Worm (Caenorhabditis elegans): ENCODE data around the gene vab-9.
A peak's percentile ranks its signal among the peaks of the same experiment; 100 is the strongest.

The vab-9 gene

ce11 chrII:8611330-8611729 lies 26.2 kb downstream of the vab-9 start:
- no peak for TF ChIP-seq jun-1 (tag; optimal IDR thresholded peaks at IDR 0.05)
- TF ChIP-seq nhr-76 (tag; optimal IDR thresholded peaks at IDR 0.05) = no peak

ce11 chrII:8610585-8610984 lies 26.9 kb downstream of the vab-9 start:
- no peak for TF ChIP-seq elt-1 (tag; optimal IDR thresholded peaks at IDR 0.05)
- no peak for TF ChIP-seq ztf-4 (tag; optimal IDR thresholded peaks at IDR 0.05)
- TF ChIP-seq nhr-67 (tag; optimal IDR thresholded peaks at IDR 0.05) = no peak
- no peak for TF ChIP-seq ceh-82 (tag; optimal IDR thresholded peaks at IDR 0.05)
- no peak for TF ChIP-seq mml-1 (tag; optimal IDR thresholded peaks at IDR 0.05)
- TF ChIP-seq egl-5 (tag; optimal IDR thresholded peaks at IDR 0.05) = no peak
- TF ChIP-seq daf-12 (tag; optimal IDR thresholded peaks at IDR 0.05) = no peak

- TF ChIP-seq ztf-4 (tag; optimal IDR thresholded peaks at IDR 0.05) = no peak
- TF ChIP-seq fkh-10 (GFP tag; optimal IDR thresholded peaks at IDR 0.05) = no peak
- no peak for TF ChIP-seq unc-62 (GFP tag; optimal IDR thresholded peaks at IDR 0.05)
- TF ChIP-seq egl-5 (tag; optimal IDR thresholded peaks at IDR 0.05) = no peak
- TF ChIP-seq mml-1 (tag; optimal IDR thresholded peaks at IDR 0.05) = no peak
- TF ChIP-seq mdl-1 (tag; optimal IDR thresholded peaks at IDR 0.05) = no peak
- TF ChIP-seq nhr-11 (tag; optimal IDR thresholded peaks at IDR 0.05) = no peak
- no peak for TF ChIP-seq nhr-76 (tag; optimal IDR thresholded peaks at IDR 0.05)
- no peak for TF ChIP-seq daf-12 (tag; optimal IDR thresholded peaks at IDR 0.05)
- no peak for TF ChIP-seq aly-2 (tag; optimal IDR thresholded peaks at IDR 0.05)
- TF ChIP-seq R02D3.7 (tag; optimal IDR thresholded peaks at IDR 0.05) = no peak
- no peak for TF ChIP-seq nhr-25 (tag; optimal IDR thresholded peaks at IDR 0.05)
- TF ChIP-seq elt-2 (tag; optimal IDR thresholded peaks at IDR 0.05) = no peak
- no peak for TF ChIP-seq nhr-67 (tag; optimal IDR thresholded peaks at IDR 0.05)
- TF ChIP-seq lsy-12 (tag; optimal IDR thresholded peaks at IDR 0.05) = no peak
- no peak for TF ChIP-seq nhr-77 (tag; optimal IDR thresholded peaks at IDR 0.05)
- TF ChIP-seq ama-1 (optimal IDR thresholded peaks at IDR 0.05) = no peak
Observed at ce11 chrII:8610085-8610484, 27.4 kb downstream of the vab-9 start, which contains the start of gene F28C6.9. Gene F28C6.9 (minus strand): TSS chrII:8610185.

ce11 chrII:8607662-8608061 lies 29.9 kb downstream of the vab-9 start, which contains the start of gene F28C6.10:
Gene F28C6.10 (plus strand): TSS chrII:8607962.
- TF ChIP-seq egl-27 (tag; optimal IDR thresholded peaks at IDR 0.05) (no peak), elt-2 (tag; optimal IDR thresholded peaks at IDR 0.05) (no peak), daf-12 (tag; optimal IDR thresholded peaks at IDR 0.05) (no peak), ceh-82 (tag; optimal IDR thresholded peaks at IDR 0.05) (no peak), nhr-67 (tag; optimal IDR thresholded peaks at IDR 0.05) (no peak), pha-4 (tag; optimal IDR thresholded peaks at IDR 0.05) (no peak), unc-39 (tag; optimal IDR thresholded peaks at IDR 0.05) (no peak), ceh-9 (tag; optimal IDR thresholded peaks at IDR 0.05) (no peak)

ce11 chrII:8606549-8606948 lies 31.0 kb downstream of the vab-9 start, which contains the start of gene F28C6.8:
Gene F28C6.8 (plus strand): TSS chrII:8606849.
- no peak for TF ChIP-seq ceh-16 (tag; optimal IDR thresholded peaks at IDR 0.05)
- no peak for TF ChIP-seq nhr-23 (tag; optimal IDR thresholded peaks at IDR 0.05)
- TF ChIP-seq tbx-2 (tag; optimal IDR thresholded peaks at IDR 0.05) = no peak
- no peak for TF ChIP-seq lin-39 (tag; optimal IDR thresholded peaks at IDR 0.05)
- TF ChIP-seq lin-15B (tag; optimal IDR thresholded peaks at IDR 0.05) = no peak
- TF ChIP-seq nhr-28 (tag; optimal IDR thresholded peaks at IDR 0.05) = no peak
- no peak for TF ChIP-seq hmg-11 (tag; optimal IDR thresholded peaks at IDR 0.05)
- no peak for TF ChIP-seq nhr-67 (tag; optimal IDR thresholded peaks at IDR 0.05)
- no peak for TF ChIP-seq skn-1 (tag; optimal IDR thresholded peaks at IDR 0.05)
- no peak for TF ChIP-seq egl-27 (tag; optimal IDR thresholded peaks at IDR 0.05)
- TF ChIP-seq fos-1 (tag; optimal IDR thresholded peaks at IDR 0.05) = no peak

- no peak for TF ChIP-seq ceh-9 (tag; optimal IDR thresholded peaks at IDR 0.05)
- TF ChIP-seq lsy-12 (tag; optimal IDR thresholded peaks at IDR 0.05) = peak; percentile 11
- peak; percentile 18 for TF ChIP-seq nhr-76 (tag; optimal IDR thresholded peaks at IDR 0.05)
- no peak for TF ChIP-seq mml-1 (tag; optimal IDR thresholded peaks at IDR 0.05)
- TF ChIP-seq ama-1 (optimal IDR thresholded peaks at IDR 0.05) = peak; percentile 30
- TF ChIP-seq ceh-82 (tag; optimal IDR thresholded peaks at IDR 0.05) = peak; percentile 22
- TF ChIP-seq elt-2 (tag; optimal IDR thresholded peaks at IDR 0.05) = peak; percentile 24
Observed at ce11 chrII:8603567-8604359, 33.8 kb downstream of the vab-9 start, which contains the start of gene suf-1. Gene suf-1 (plus strand): TSS chrII:8603846.
